Worm (Caenorhabditis elegans) whole organism, late embryonic: Measurements from ENCODE around the gene magi-1.

Experiments used
- ceh-48 ChIP-seq: sonication (generic microtip); optimal IDR thresholded peaks from 2 replicates; lab custom pipeline; 2016; ENCODE audit warnings: missing genetic modification characterization, inconsistent platforms, missing compliant biosample characterization
- dmd-4 ChIP-seq: sonication (generic microtip); optimal IDR thresholded peaks from 2 replicates; lab custom pipeline; 2016; ENCODE audit warnings: borderline replicate concordance, missing genetic modification characterization, missing compliant biosample characterization
- nfya-1 ChIP-seq: sonication (generic microtip); optimal IDR thresholded peaks from 2 replicates; lab custom pipeline; 2017; ENCODE audit warnings: missing genetic modification characterization, mild to moderate bottlenecking, missing compliant biosample characterization, antibody characterized with exemption, moderate library complexity
- ztf-16 ChIP-seq: sonication (generic microtip); optimal IDR thresholded peaks from 2 replicates; lab custom pipeline; 2017; ENCODE audit warnings: missing genetic modification characterization, missing compliant biosample characterization

DNA sequence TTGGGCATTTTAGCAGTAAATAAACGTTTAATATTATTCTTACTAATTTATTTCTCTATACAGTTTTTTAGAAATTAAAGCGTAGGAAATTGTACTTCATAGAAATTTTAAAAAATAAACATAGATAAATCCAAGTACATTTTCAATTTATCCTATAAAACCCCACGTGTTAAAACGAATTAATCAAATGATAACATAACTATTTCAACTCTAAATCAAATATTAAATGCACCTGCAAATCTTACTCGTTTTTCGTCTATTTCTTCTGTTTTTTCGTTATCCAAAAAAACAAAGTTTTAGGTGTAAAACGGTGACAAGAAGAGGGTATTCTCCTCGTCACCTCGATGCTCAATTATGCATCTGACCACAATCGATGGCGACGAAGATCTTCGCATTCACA, 20.2 kb downstream of the magi-1 start, which contains the start of gene K01A6.6:
- TF ChIP-seq ceh-48, result no peak
- no peak for TF ChIP-seq nfya-1 (tag; lab: Kevin White, UChicago)
- TF ChIP-seq ztf-16 (tag; lab: Kevin White, UChicago), result no peak
- TF ChIP-seq dmd-4 (tag; lab: Kevin White, UChicago), result no peak
